Worm (Caenorhabditis elegans): ENCODE data around the gene acs-6.
A peak's percentile ranks its signal among the peaks of the same experiment; 100 is the strongest.

Gene acs-6

DNA sequence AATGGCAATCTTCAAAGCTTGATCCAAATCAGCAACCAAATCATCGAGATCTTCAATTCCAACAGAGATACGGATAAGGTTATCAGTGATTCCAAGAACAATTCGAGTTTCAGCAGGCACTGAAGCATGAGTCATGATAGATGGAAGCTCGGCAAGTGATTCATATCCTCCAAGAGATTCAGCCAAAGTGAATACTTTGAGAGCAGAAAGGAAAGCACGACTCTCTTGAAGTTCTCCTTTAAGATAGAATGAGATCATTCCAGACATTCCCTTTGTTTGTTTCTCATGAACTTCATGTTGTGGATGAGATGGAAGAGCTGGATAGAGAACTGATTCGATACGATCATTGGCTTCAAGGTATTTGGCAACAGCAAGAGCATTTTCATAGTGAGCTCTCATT is 5.5 kb upstream of the acs-6 start:
- TF ChIP-seq mcd-1 (GFP tag; IDR thresholded peaks at IDR 0.05) (0 out of 2 replicates have a peak, but pooled peaks have one; percentile 12), egl-44 (GFP tag; IDR thresholded peaks at IDR 0.05) (0 out of 2 replicates have a peak, but pooled peaks have one; percentile 17), ceh-91 (GFP tag; IDR thresholded peaks at IDR 0.05) (no peak), him-1 (tag; optimal IDR thresholded peaks at IDR 0.05) (peak; percentile 28)

DNA sequence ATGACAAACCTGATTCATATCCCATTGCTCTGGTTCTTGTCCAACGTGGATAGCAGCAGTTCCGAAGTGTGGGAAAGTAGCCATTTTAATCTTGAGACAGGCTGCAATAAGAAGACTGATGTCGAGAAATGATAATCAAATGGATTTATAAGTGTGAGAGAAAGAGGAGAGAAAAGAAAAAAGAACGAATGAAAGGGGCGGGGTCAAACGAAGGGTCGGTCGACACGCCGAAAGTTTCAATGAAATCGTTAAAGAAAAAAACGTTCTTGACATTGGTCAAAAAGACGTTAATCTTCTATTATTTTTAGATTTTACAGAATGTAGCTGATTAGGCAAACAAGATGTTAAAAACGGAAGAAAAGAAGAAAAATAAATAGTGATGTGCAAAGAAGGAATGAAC is 4.0 kb upstream of the acs-6 start, which contains the start of gene cth-2:
Gene cth-2, minus strand, starts transcription at position 101 of the 400 bp plus-strand sequence.
- TF ChIP-seq lin-40 (tag; optimal IDR thresholded peaks at IDR 0.05) (no peak), ceh-40 (GFP tag; IDR thresholded peaks at IDR 0.05) (no peak), gei-17 (GFP tag; optimal IDR thresholded peaks at IDR 0.05) (no peak), C17E4.6 (GFP tag; IDR thresholded peaks at IDR 0.05) (no peak), nhr-80 (tag; optimal IDR thresholded peaks at IDR 0.05) (peak; percentile 8)

DNA sequence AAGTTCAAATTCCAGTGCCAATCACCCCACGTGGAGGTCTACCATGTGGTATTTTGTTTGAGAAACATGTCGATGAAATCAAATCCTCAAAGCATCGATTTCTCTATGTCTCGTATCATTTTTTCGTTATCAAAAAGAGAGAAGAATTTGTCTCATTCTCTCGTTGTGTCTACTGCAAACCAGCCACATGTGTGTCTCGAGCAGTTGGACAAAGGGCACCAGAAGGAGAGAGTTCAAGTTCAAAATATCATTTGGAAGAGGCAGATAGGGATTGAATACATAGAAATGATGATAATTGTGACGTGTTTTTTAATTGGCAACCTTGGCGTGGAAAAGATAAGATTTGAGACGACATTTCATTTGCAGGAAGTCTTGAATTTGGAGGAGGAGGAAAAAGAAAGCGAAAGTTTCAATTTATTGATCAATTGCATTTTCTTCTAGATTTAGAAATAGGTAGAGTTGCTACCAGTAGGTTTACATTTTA is 2.5 kb upstream of the acs-6 start:
- no peak for TF ChIP-seq Y53F4B.3 (GFP tag; IDR thresholded peaks at IDR 0.05)
- TF ChIP-seq snpc-3.4 (tag; optimal IDR thresholded peaks at IDR 0.05): no peak
- no peak for TF ChIP-seq hrde-1 (tag; optimal IDR thresholded peaks at IDR 0.05; ENCODE audit: borderline replicate concordance)
- no peak; the same call in 1 of the 2 replicates for TF ChIP-seq nfyb-1 (GFP tag; IDR thresholded peaks at IDR 0.05)
- no peak for TF ChIP-seq chd-7 (tag; optimal IDR thresholded peaks at IDR 0.05)
- TF ChIP-seq T07F8.4 (tag; optimal IDR thresholded peaks at IDR 0.05): no peak
- TF ChIP-seq Y79H2A.3 (GFP tag; conservative IDR thresholded peaks at IDR 0.05): no peak
- TF ChIP-seq sptf-2 (GFP tag; optimal IDR thresholded peaks at IDR 0.05): no peak
- TF ChIP-seq die-1 (tag; optimal IDR thresholded peaks at IDR 0.05): peak; percentile 3
- TF ChIP-seq hsf-1 (GFP tag; IDR thresholded peaks at IDR 0.05): no peak
- TF ChIP-seq rcor-1 (GFP tag; IDR thresholded peaks at IDR 0.05): no peak
- TF ChIP-seq tlf-1 (GFP tag; optimal IDR thresholded peaks at IDR 0.05): no peak
- TF ChIP-seq nfya-2 (GFP tag; IDR thresholded peaks at IDR 0.05): no peak
- TF ChIP-seq F49E8.2 (tag; optimal IDR thresholded peaks at IDR 0.05; ENCODE audit: insufficient read depth): no peak
- no peak for TF ChIP-seq F55B11.4 (tag; optimal IDR thresholded peaks at IDR 0.05; ENCODE audit: borderline replicate concordance, insufficient read depth)
- TF ChIP-seq F10E7.11 (tag; optimal IDR thresholded peaks at IDR 0.05): no peak
- no peak for TF ChIP-seq ekl-4 (GFP tag; IDR thresholded peaks at IDR 0.05)
- TF ChIP-seq mes-4 (tag; optimal IDR thresholded peaks at IDR 0.05): no peak
- TF ChIP-seq F33H1.4 (GFP tag; IDR thresholded peaks at IDR 0.05): no peak
- no peak for TF ChIP-seq zfh-2 (GFP tag; conservative IDR thresholded peaks at IDR 0.05)
- TF ChIP-seq lsy-27 (tag; optimal IDR thresholded peaks at IDR 0.05; ENCODE audit: borderline replicate concordance, insufficient read depth): no peak
- peak; percentile 43 for TF ChIP-seq lin-40 (tag; optimal IDR thresholded peaks at IDR 0.05)
- TF ChIP-seq sdz-38 (tag; optimal IDR thresholded peaks at IDR 0.05): no peak
- no peak for TF ChIP-seq nhr-179 (tag; optimal IDR thresholded peaks at IDR 0.05)
- no peak for TF ChIP-seq ceh-91 (GFP tag; IDR thresholded peaks at IDR 0.05)
- TF ChIP-seq let-607 (tag; optimal IDR thresholded peaks at IDR 0.05): peak in 1 of 2 experiments; percentile 36
- no peak for TF ChIP-seq F37B4.10 (GFP tag; IDR thresholded peaks at IDR 0.05)
- no peak for TF ChIP-seq attf-3 (GFP tag; conservative IDR thresholded peaks at IDR 0.05)
- TF ChIP-seq B0261.1 (tag; optimal IDR thresholded peaks at IDR 0.05): no peak
- TF ChIP-seq gei-17 (GFP tag; optimal IDR thresholded peaks at IDR 0.05): no peak
- TF ChIP-seq mel-28 (tag; optimal IDR thresholded peaks at IDR 0.05; ENCODE audit: borderline replicate concordance): no peak
- TF ChIP-seq ceh-40 (GFP tag; IDR thresholded peaks at IDR 0.05): no peak
- TF ChIP-seq hlh-12 (tag; optimal IDR thresholded peaks at IDR 0.05): no peak
- TF ChIP-seq bed-1 (GFP tag; IDR thresholded peaks at IDR 0.05): no peak
- no peak for TF ChIP-seq ama-1 (optimal IDR thresholded peaks at IDR 0.05)
- TF ChIP-seq ama-1 (GFP tag; optimal IDR thresholded peaks at IDR 0.05): no peak
- no peak for TF ChIP-seq Y95B8A.8 (GFP tag; IDR thresholded peaks at IDR 0.05)
- TF ChIP-seq athp-1 (tag; optimal IDR thresholded peaks at IDR 0.05): no peak
- TF ChIP-seq unc-130 (GFP tag; optimal IDR thresholded peaks at IDR 0.05): no peak
- TF ChIP-seq cebp-2 (GFP tag; IDR thresholded peaks at IDR 0.05): no peak
